Worm (Caenorhabditis elegans): ENCODE results near the gene ZK180.6.

ZK180.6 gene

ce11 chrIV:4470885-4471772, 53.7 kb downstream of the ZK180.6 start (continued):
- TF ChIP-seq unc-62 (GFP tag; optimal IDR thresholded peaks at IDR 0.05) (no peak), alr-1 (tag; optimal IDR thresholded peaks at IDR 0.05; ENCODE audit: borderline replicate concordance) (no peak), dpl-1 (GFP tag; optimal IDR thresholded peaks at IDR 0.05) (peak; percentile 57 to 75 (median 65)), sptf-1 (tag; optimal IDR thresholded peaks at IDR 0.05) (no peak), C16A3.4 (tag; optimal IDR thresholded peaks at IDR 0.05) (peak; percentile 54), ztf-11 (tag; optimal IDR thresholded peaks at IDR 0.05) (peak in 1 of 2 experiments; percentile 38), Y116A8C.19 (tag; optimal IDR thresholded peaks at IDR 0.05; ENCODE audit: borderline replicate concordance) (no peak), C34B4.2 (tag; optimal IDR thresholded peaks at IDR 0.05) (no peak), unc-86 (tag; optimal IDR thresholded peaks at IDR 0.05) (peak; percentile 21), elt-2 (tag; optimal IDR thresholded peaks at IDR 0.05) (no peak), lin-39 (tag; optimal IDR thresholded peaks at IDR 0.05) (no peak), ets-5 (GFP tag; IDR thresholded peaks at IDR 0.05) (no peak), fkh-8 (tag; optimal IDR thresholded peaks at IDR 0.05) (peak; percentile 42), unc-30 (tag; optimal IDR thresholded peaks at IDR 0.05) (no peak), snu-23 (GFP tag; optimal IDR thresholded peaks at IDR 0.05) (peak; percentile 37), mdl-1 (tag; optimal IDR thresholded peaks at IDR 0.05) (peak in 1 of 2 experiments; percentile 86), lsy-2 (tag; optimal IDR thresholded peaks at IDR 0.05) (peak; percentile 17 to 35), tlp-1 (tag; optimal IDR thresholded peaks at IDR 0.05) (no peak), isw-1 (GFP tag; IDR thresholded peaks at IDR 0.05) (no peak), ama-1 (optimal IDR thresholded peaks at IDR 0.05) (no peak), nhr-12 (tag; optimal IDR thresholded peaks at IDR 0.05) (no peak), lir-3 (tag; optimal IDR thresholded peaks at IDR 0.05; ENCODE audit: poor library complexity) (no peak), ceh-8 (GFP tag; optimal IDR thresholded peaks at IDR 0.05) (no peak), hlh-17 (GFP tag; optimal IDR thresholded peaks at IDR 0.05; ENCODE audit: borderline replicate concordance) (no peak), snpc-4 (tag; optimal IDR thresholded peaks at IDR 0.05) (no peak), mep-1 (tag; optimal IDR thresholded peaks at IDR 0.05) (no peak), fkh-4 (tag; optimal IDR thresholded peaks at IDR 0.05; ENCODE audit: borderline replicate concordance) (no peak), fkh-10 (GFP tag; optimal IDR thresholded peaks at IDR 0.05) (no peak), ceh-90 (tag; optimal IDR thresholded peaks at IDR 0.05) (no peak), nhr-28 (tag; optimal IDR thresholded peaks at IDR 0.05) (no peak), zag-1 (tag; optimal IDR thresholded peaks at IDR 0.05) (no peak), hpl-2 (GFP tag; optimal IDR thresholded peaks at IDR 0.05) (no peak), sup-37 (GFP tag; optimal IDR thresholded peaks at IDR 0.05) (no peak)

All from whole organism, L1 larva.